Fruit fly (Drosophila melanogaster): ENCODE results near the gene Cyp305a1.

dm6 chr3L:19804908-19805307 lies 8.2 kb downstream of the Cyp305a1 start, which contains the start of the genes TORIP and Ccdc58:
- TF ChIP-seq h (optimal IDR thresholded peaks at IDR 0.05) (no peak), psq (optimal IDR thresholded peaks at IDR 0.05) (no peak)

Measured in Kc167 (cell line).